Fruit fly (Drosophila melanogaster) whole organism, embryonic: ENCODE measurements around the gene atl.

ENCODE experiments used
- CG10366 ChIP-seq: fragments of 200-800 bp; sonication (Bioruptor generic); IDR thresholded peaks from 2 replicates; pipeline ENCODE4 v1.3.6; 2022; ENCODE audit warnings: missing biosample characterization, missing genetic modification characterization
- CG10979 ChIP-seq: fragments of 200-800 bp; sonication (Bioruptor generic); optimal IDR thresholded peaks from 2 replicates; lab custom pipeline; 2018; ENCODE audit warnings: missing biosample characterization, mild to moderate bottlenecking, missing genetic modification characterization, moderate library complexity
- CG12071 ChIP-seq: fragments of 200-800 bp; sonication (Bioruptor generic); optimal IDR thresholded peaks from 3 replicates; lab custom pipeline; 2018; ENCODE audit warnings: missing biosample characterization, mild to moderate bottlenecking, missing genetic modification characterization
- CG12769 ChIP-seq: fragments of 200-800 bp; sonication (Bioruptor generic); optimal IDR thresholded peaks from 2 replicates; lab custom pipeline; 2019; ENCODE audit warnings: missing biosample characterization, mild to moderate bottlenecking, missing genetic modification characterization, moderate library complexity
- CG14860 ChIP-seq: fragments of 200-800 bp; sonication (Bioruptor generic); IDR thresholded peaks from 3 replicates; pipeline ENCODE4 v1.3.6; 2022; ENCODE audit warnings: missing biosample characterization, missing genetic modification characterization; ENCODE audit not compliant: partially characterized antibody
- CG15073 ChIP-seq: fragments of 200-800 bp; sonication (Bioruptor generic); optimal IDR thresholded peaks from 2 replicates; lab custom pipeline; 2016; ENCODE audit warnings: missing biosample characterization, missing genetic modification characterization
- CG17359 ChIP-seq: fragments of 200-800 bp; sonication (Bioruptor generic); optimal IDR thresholded peaks from 3 replicates; lab custom pipeline; 2018; ENCODE audit warnings: missing biosample characterization, mild to moderate bottlenecking, missing genetic modification characterization, moderate library complexity
- CG2129 ChIP-seq: fragments of 200-800 bp; sonication (Bioruptor generic); IDR thresholded peaks from 2 replicates; pipeline ENCODE4 v1.3.6; 2022; ENCODE audit warnings: missing biosample characterization, missing genetic modification characterization; ENCODE audit not compliant: partially characterized antibody
- CG31441 ChIP-seq: fragments of 200-800 bp; sonication (Bioruptor generic); IDR thresholded peaks from 2 replicates; pipeline ENCODE4 v1.3.6; 2022; ENCODE audit warnings: missing biosample characterization, missing genetic modification characterization
- CG34376 ChIP-seq: fragments of 200-800 bp; sonication (Bioruptor generic); optimal IDR thresholded peaks from 2 replicates; lab custom pipeline; 2018; ENCODE audit warnings: missing biosample characterization, mild to moderate bottlenecking, missing genetic modification characterization
- CG3726 ChIP-seq: fragments of 200-800 bp; sonication (Bioruptor generic); IDR thresholded peaks from 3 replicates; pipeline ENCODE4, ENCODE4 v1.3.6; 2022; ENCODE audit warnings: missing biosample characterization, missing genetic modification characterization
- CG4328 ChIP-seq: fragments of 200-800 bp; sonication (Bioruptor generic); optimal IDR thresholded peaks from 3 replicates; lab custom pipeline; 2017; ENCODE audit warnings: missing biosample characterization, missing genetic modification reagents, missing genetic modification characterization
- CG4854 ChIP-seq: fragments of 200-800 bp; sonication (Bioruptor generic); optimal IDR thresholded peaks from 2 replicates; lab custom pipeline; 2016; ENCODE audit warnings: missing biosample characterization, missing genetic modification characterization, inconsistent platforms
- CG7357 ChIP-seq: fragments of 200-800 bp; sonication (Bioruptor generic); IDR thresholded peaks from 3 replicates; pipeline ENCODE4 v1.3.6; 2022; ENCODE audit warnings: missing biosample characterization, missing genetic modification characterization
- CG8290 ChIP-seq, 3 experiments: fragments of 200-800 bp; sonication (Bioruptor generic); optimal IDR thresholded peaks; 2 replicates each; lab custom pipeline; 2016 to 2019; ENCODE audit warnings: missing biosample characterization in 3 of 3, missing genetic modification characterization in 3 of 3, mild to moderate bottlenecking in 2 of 3, moderate library complexity in 1 of 3
- CG8388 ChIP-seq: fragments of 200-800 bp; sonication (Bioruptor generic); optimal IDR thresholded peaks from 2 replicates; lab custom pipeline; 2019; ENCODE audit warnings: missing biosample characterization, mild to moderate bottlenecking, missing genetic modification characterization, moderate library complexity
- CG8765 ChIP-seq: fragments of 200-800 bp; sonication (Bioruptor generic); IDR thresholded peaks from 2 replicates; pipeline ENCODE4 v1.3.6; 2022; ENCODE audit warnings: missing biosample characterization, missing genetic modification characterization
- CoRest ChIP-seq: fragments of 200-800 bp; sonication (Bioruptor generic); optimal IDR thresholded peaks from 3 replicates; lab custom pipeline; 2018; ENCODE audit warnings: missing biosample characterization, mild to moderate bottlenecking, missing genetic modification characterization, moderate library complexity
- D ChIP-seq, 2 experiments: fragments of 200-800 bp in 1 of 2; fragments of >200 bp in 1 of 2; sonication (Bioruptor generic) in 1 of 2; optimal IDR thresholded peaks; 2 replicates in 1 of 2; 3 replicates in 1 of 2; lab custom pipeline; 2017; ENCODE audit warnings: mild to moderate bottlenecking in 1 of 2, missing biosample characterization in 1 of 2, missing genetic modification characterization in 1 of 2, missing genetic modification reagents in 1 of 2
- Hand ChIP-seq: fragments of 200-800 bp; sonication (Bioruptor generic); optimal IDR thresholded peaks from 2 replicates; lab custom pipeline; 2017; ENCODE audit warnings: mild to moderate bottlenecking, missing biosample characterization, missing genetic modification reagents, missing genetic modification characterization
- Hr78 ChIP-seq, 2 experiments: fragments of 200-800 bp in 1 of 2; fragments of >200 bp in 1 of 2; sonication (Bioruptor generic) in 1 of 2; optimal IDR thresholded peaks; 2 replicates each; lab custom pipeline; 2017 to 2019; ENCODE audit warnings: missing biosample characterization in 2 of 2, missing genetic modification characterization in 2 of 2, mild to moderate bottlenecking in 1 of 2, moderate library complexity in 1 of 2
- Med ChIP-seq: fragments of 200-800 bp; sonication (Bioruptor generic); peaks from one replicate; lab custom pipeline; 2016; ENCODE audit warnings: missing biosample characterization, missing genetic modification characterization, mild to moderate bottlenecking, inconsistent platforms, moderate library complexity
- chinmo ChIP-seq: fragments of 200-800 bp; sonication (Bioruptor generic); IDR thresholded peaks from 4 replicates; pipeline ENCODE4 v1.3.6; 2022; ENCODE audit warnings: missing biosample characterization, missing genetic modification characterization; ENCODE audit not compliant: partially characterized antibody
- ci ChIP-seq: fragments of 200-800 bp; sonication (Bioruptor generic); IDR thresholded peaks from 3 replicates; pipeline ENCODE4 v1.3.6; 2022; ENCODE audit warnings: missing biosample characterization, missing genetic modification characterization
- crc ChIP-seq: fragments of 200-800 bp; sonication (Bioruptor generic); optimal IDR thresholded peaks from 2 replicates; lab custom pipeline; 2016; ENCODE audit warnings: missing biosample characterization, missing genetic modification characterization
- da ChIP-seq: fragments of 200-800 bp; sonication (Bioruptor generic); optimal IDR thresholded peaks from 2 replicates; lab custom pipeline; 2016; ENCODE audit warnings: missing biosample characterization, missing genetic modification characterization
- dimm ChIP-seq: fragments of 200-800 bp; sonication (Bioruptor generic); IDR thresholded peaks from 2 replicates; pipeline ENCODE4 v1.3.6; 2022; ENCODE audit warnings: missing biosample characterization, missing genetic modification characterization
- eve ChIP-seq, 2 experiments: fragments of >200 bp; optimal IDR thresholded peaks; 2 replicates each; lab custom pipeline; 2017; ENCODE audit warnings: missing biosample characterization in 2 of 2, missing genetic modification characterization in 2 of 2
- ewg ChIP-seq: fragments of 200-800 bp; sonication (Bioruptor generic); optimal IDR thresholded peaks from 3 replicates; lab custom pipeline; 2017; ENCODE audit warnings: mild to moderate bottlenecking, missing biosample characterization, missing genetic modification reagents, missing genetic modification characterization
- exex ChIP-seq: fragments of 200-800 bp; sonication (Bioruptor generic); optimal IDR thresholded peaks from 4 replicates; lab custom pipeline; 2018; ENCODE audit warnings: missing biosample characterization, mild to moderate bottlenecking, missing genetic modification characterization, moderate library complexity
- grau ChIP-seq: fragments of 200-800 bp; optimal IDR thresholded peaks from 3 replicates; lab custom pipeline; 2019; ENCODE audit warnings: missing biosample characterization, mild to moderate bottlenecking, missing genetic modification characterization, moderate library complexity
- grn ChIP-seq: fragments of 200-800 bp; sonication (Bioruptor generic); optimal IDR thresholded peaks from 3 replicates; lab custom pipeline; 2017; ENCODE audit warnings: missing biosample characterization, missing genetic modification characterization
- gsb-n ChIP-seq: fragments of 200-800 bp; sonication (Bioruptor generic); optimal IDR thresholded peaks from 3 replicates; lab custom pipeline; 2018; ENCODE audit warnings: missing biosample characterization, mild to moderate bottlenecking, missing genetic modification characterization
- hb ChIP-seq: fragments of 200-800 bp; sonication (Bioruptor generic); IDR thresholded peaks from 3 replicates; pipeline ENCODE4 v1.3.6; 2022; ENCODE audit warnings: missing biosample characterization, missing genetic modification characterization; ENCODE audit not compliant: partially characterized antibody
- lab ChIP-seq: fragments of 200-800 bp; sonication (Bioruptor generic); optimal IDR thresholded peaks from 3 replicates; lab custom pipeline; 2017; ENCODE audit warnings: missing biosample characterization, missing genetic modification characterization, mild to moderate bottlenecking, moderate library complexity, missing genetic modification reagents
- mam ChIP-seq: fragments of 200-800 bp; sonication (Bioruptor generic); optimal IDR thresholded peaks from 3 replicates; lab custom pipeline; 2016; ENCODE audit warnings: missing biosample characterization, missing genetic modification characterization
- mirr ChIP-seq: fragments of 200-800 bp; sonication (Bioruptor generic); optimal IDR thresholded peaks from 3 replicates; lab custom pipeline; 2018; ENCODE audit warnings: missing biosample characterization, mild to moderate bottlenecking, missing genetic modification characterization
- nom ChIP-seq: fragments of 200-800 bp; sonication (Bioruptor generic); optimal IDR thresholded peaks from 2 replicates; lab custom pipeline; 2017; ENCODE audit warnings: missing biosample characterization, missing genetic modification characterization, mild to moderate bottlenecking, moderate library complexity, missing genetic modification reagents
- so ChIP-seq: fragments of 200-800 bp; sonication (Bioruptor generic); IDR thresholded peaks from 3 replicates; pipeline ENCODE4 v1.3.6; 2022; ENCODE audit warnings: missing biosample characterization, missing genetic modification characterization
- sqz ChIP-seq: fragments of 200-800 bp; sonication (Bioruptor generic); optimal IDR thresholded peaks from 3 replicates; lab custom pipeline; 2018; ENCODE audit warnings: missing biosample characterization, mild to moderate bottlenecking, missing genetic modification characterization
- sug ChIP-seq: fragments of 200-800 bp; optimal IDR thresholded peaks from 2 replicates; lab custom pipeline; 2019; ENCODE audit warnings: missing biosample characterization, mild to moderate bottlenecking, missing genetic modification characterization, moderate library complexity
- tap ChIP-seq: fragments of 200-800 bp; optimal IDR thresholded peaks from 3 replicates; lab custom pipeline; 2019; ENCODE audit warnings: missing biosample characterization, mild to moderate bottlenecking, missing genetic modification characterization, moderate library complexity
- tgo ChIP-seq: fragments of 200-800 bp; sonication (Bioruptor generic); IDR thresholded peaks from 3 replicates; pipeline ENCODE4 v1.3.6; 2022; ENCODE audit warnings: missing biosample characterization, missing genetic modification characterization

atl gene

dm6 chr3R:24595330-24596114, 29.9 kb upstream of the atl start (continued):
- TF ChIP-seq CG4854 (GFP tag; lab: Kevin White, UChicago) (no peak), CG10366 (GFP tag; lab: Robert Waterston, UW) (no peak), sqz (GFP tag; lab: Kevin White, UChicago) (peak; percentile 62), exex (peak; percentile 43), CG17359 (tag; lab: Kevin White, UChicago) (peak; percentile 37), Hr78 (GFP tag; optimal IDR thresholded peaks at IDR 0.05; lab: Kevin White, UChicago) (peak in 1 of 2 experiments; percentile 59), Med (GFP tag; lab: Kevin White, UChicago) (peak; percentile 11), da (GFP tag; lab: Kevin White, UChicago) (no peak), ewg (no peak), CG31441 (GFP tag; lab: Robert Waterston, UW) (no peak), CG10979 (tag; lab: Kevin White, UChicago) (no peak), nom (peak; percentile 66), CG12071 (no peak)

- no peak for TF ChIP-seq crc (GFP tag; lab: Kevin White, UChicago)
- 0 out of 4 replicates have a peak, but pooled peaks have one; percentile 48 for TF ChIP-seq chinmo (GFP tag; lab: Robert Waterston, UW)
- 0 out of 3 replicates have a peak, but pooled peaks have one; percentile 10 for TF ChIP-seq ci (GFP tag; lab: Robert Waterston, UW)
- peak in 1 of 2 experiments; percentile 65 for TF ChIP-seq Hr78 (GFP tag; optimal IDR thresholded peaks at IDR 0.05; lab: Kevin White, UChicago)
- TF ChIP-seq Med (GFP tag; lab: Kevin White, UChicago) = peak; percentile 38
- peak; percentile 58 for TF ChIP-seq grn (GFP tag; lab: Kevin White, UChicago)
- TF ChIP-seq lab (GFP tag; lab: Kevin White, UChicago) = peak; percentile 6
- TF ChIP-seq CG34376 (GFP tag; lab: Kevin White, UChicago) = peak; percentile 59
- peak; percentile 70 for TF ChIP-seq sug (tag; lab: Kevin White, UChicago)
- no peak for TF ChIP-seq CG3726 (GFP tag; lab: Robert Waterston, UW)
- peak; percentile 92 for TF ChIP-seq exex
- TF ChIP-seq dimm (GFP tag; lab: Robert Waterston, UW) = no peak
- no peak for TF ChIP-seq D (optimal IDR thresholded peaks at IDR 0.05; lab: Kevin White, UChicago)
- TF ChIP-seq D (GFP tag; optimal IDR thresholded peaks at IDR 0.05; lab: Kevin White, UChicago) = peak; percentile 23
- TF ChIP-seq eve (GFP tag; optimal IDR thresholded peaks at IDR 0.05; lab: Kevin White, UChicago) = peak in 1 of 2 experiments; percentile 71
- no peak for TF ChIP-seq CG12769 (tag; lab: Kevin White, UChicago)
- peak; percentile 45 for TF ChIP-seq mirr (GFP tag; lab: Kevin White, UChicago)
- no peak for TF ChIP-seq CG8765 (GFP tag; lab: Robert Waterston, UW)
These were observed 28.6 kb upstream of the atl start for dm6 chr3R:24596881-24597280.

dm6 chr3R:24598549-24599204, 26.8 kb upstream of the atl start:
- TF ChIP-seq CG2129 (GFP tag; lab: Robert Waterston, UW) = no peak
- no peak for TF ChIP-seq CG8388 (GFP tag; lab: Kevin White, UChicago)
- peak; percentile 13 for TF ChIP-seq CoRest (tag; lab: Kevin White, UChicago)
- TF ChIP-seq CG7357 = 0 out of 3 replicates have a peak, but pooled peaks have one; percentile 35
- TF ChIP-seq grau (tag; lab: Kevin White, UChicago) = peak; percentile 2
- TF ChIP-seq mam = no peak
- TF ChIP-seq tgo (GFP tag; lab: Robert Waterston, UW) = no peak
- no peak for TF ChIP-seq hb (GFP tag; lab: Robert Waterston, UW)
- no peak for TF ChIP-seq so (GFP tag; lab: Robert Waterston, UW)
- peak; percentile 22 for TF ChIP-seq lab (GFP tag; lab: Kevin White, UChicago)
- TF ChIP-seq CG8290 (GFP tag; optimal IDR thresholded peaks at IDR 0.05; lab: Kevin White, UChicago) = no peak
- no peak for TF ChIP-seq CG8290 (tag; optimal IDR thresholded peaks at IDR 0.05; lab: Kevin White, UChicago)
- no peak for TF ChIP-seq CG15073 (GFP tag; lab: Kevin White, UChicago)
- TF ChIP-seq CG14860 (GFP tag; lab: Robert Waterston, UW) = no peak
- TF ChIP-seq CG4328 (GFP tag; lab: Kevin White, UChicago) = no peak
- no peak for TF ChIP-seq Hand (GFP tag; lab: Kevin White, UChicago)
- no peak for TF ChIP-seq gsb-n (tag; lab: Kevin White, UChicago)
- TF ChIP-seq tap (tag; lab: Kevin White, UChicago) = no peak
